Worm (Caenorhabditis elegans): ENCODE results near the gene pdr-1.
A peak's percentile ranks its signal among the peaks of the same experiment; 100 is the strongest.

Gene pdr-1

ce11 chrIII:13763260-13764112 is 7.8 kb upstream of the pdr-1 start:
- TF ChIP-seq F13H6.1 (tag; optimal IDR thresholded peaks at IDR 0.05) (peak; percentile 10), ZK546.5 (tag; optimal IDR thresholded peaks at IDR 0.05) (no peak), aly-2 (tag; optimal IDR thresholded peaks at IDR 0.05) (no peak), sma-3 (GFP tag; optimal IDR thresholded peaks at IDR 0.05) (peak; percentile 47), mab-5 (tag; optimal IDR thresholded peaks at IDR 0.05) (no peak), unc-62 (GFP tag; optimal IDR thresholded peaks at IDR 0.05) (no peak), ztf-4 (tag; optimal IDR thresholded peaks at IDR 0.05) (no peak), C34F6.9 (tag; optimal IDR thresholded peaks at IDR 0.05) (no peak), egl-27 (tag; optimal IDR thresholded peaks at IDR 0.05) (no peak), skn-1 (tag; optimal IDR thresholded peaks at IDR 0.05) (no peak), ceh-16 (tag; optimal IDR thresholded peaks at IDR 0.05) (no peak), alr-1 (tag; optimal IDR thresholded peaks at IDR 0.05) (no peak), nhr-6 (tag; optimal IDR thresholded peaks at IDR 0.05) (no peak), peb-1 (tag; optimal IDR thresholded peaks at IDR 0.05) (no peak), R02D3.7 (tag; optimal IDR thresholded peaks at IDR 0.05) (no peak), nhr-23 (tag; optimal IDR thresholded peaks at IDR 0.05) (no peak), unc-55 (GFP tag; optimal IDR thresholded peaks at IDR 0.05) (no peak), mdl-1 (tag; optimal IDR thresholded peaks at IDR 0.05) (no peak), blmp-1 (tag; optimal IDR thresholded peaks at IDR 0.05; ENCODE audit: insufficient read depth) (peak; percentile 56), ceh-82 (tag; optimal IDR thresholded peaks at IDR 0.05) (no peak), elt-1 (tag; optimal IDR thresholded peaks at IDR 0.05) (no peak), lin-13 (GFP tag; optimal IDR thresholded peaks at IDR 0.05) (no peak), sem-4 (tag; optimal IDR thresholded peaks at IDR 0.05) (no peak), nhr-129 (tag; optimal IDR thresholded peaks at IDR 0.05) (peak; percentile 54), sma-9 (GFP tag; optimal IDR thresholded peaks at IDR 0.05) (peak; percentile 10), sma-9 (tag; optimal IDR thresholded peaks at IDR 0.05) (no peak), unc-39 (tag; optimal IDR thresholded peaks at IDR 0.05) (no peak), mbf-1 (tag; optimal IDR thresholded peaks at IDR 0.05) (no peak), zag-1 (tag; optimal IDR thresholded peaks at IDR 0.05) (no peak), nhr-11 (tag; optimal IDR thresholded peaks at IDR 0.05) (no peak), elt-3 (tag; optimal IDR thresholded peaks at IDR 0.05) (no peak), gmeb-1 (tag; optimal IDR thresholded peaks at IDR 0.05) (no peak), nhr-10 (tag; optimal IDR thresholded peaks at IDR 0.05) (no peak), snpc-4 (tag; optimal IDR thresholded peaks at IDR 0.05) (peak; percentile 46), fos-1 (tag; optimal IDR thresholded peaks at IDR 0.05) (peak; percentile 90), Y55F3AM.14 (GFP tag; optimal IDR thresholded peaks at IDR 0.05) (peak; percentile 18), nhr-12 (tag; optimal IDR thresholded peaks at IDR 0.05) (no peak), nhr-77 (tag; optimal IDR thresholded peaks at IDR 0.05) (no peak), lsy-2 (tag; optimal IDR thresholded peaks at IDR 0.05) (peak in 1 of 2 experiments; percentile 1), crh-2 (tag; optimal IDR thresholded peaks at IDR 0.05) (peak; percentile 46), dmd-4 (tag; optimal IDR thresholded peaks at IDR 0.05) (no peak), ztf-11 (tag; optimal IDR thresholded peaks at IDR 0.05) (no peak), lin-11 (tag; optimal IDR thresholded peaks at IDR 0.05) (no peak), ama-1 (optimal IDR thresholded peaks at IDR 0.05) (no peak), nhr-237 (tag; optimal IDR thresholded peaks at IDR 0.05) (no peak), nhr-21 (tag; optimal IDR thresholded peaks at IDR 0.05) (no peak), lin-39 (tag; optimal IDR thresholded peaks at IDR 0.05) (no peak), nhr-25 (tag; optimal IDR thresholded peaks at IDR 0.05) (peak; percentile 53), ztf-1 (GFP tag; conservative IDR thresholded peaks at IDR 0.05) (no peak)
